Fruit fly (Drosophila melanogaster): ENCODE measurements around the gene CG9920.

DNA sequence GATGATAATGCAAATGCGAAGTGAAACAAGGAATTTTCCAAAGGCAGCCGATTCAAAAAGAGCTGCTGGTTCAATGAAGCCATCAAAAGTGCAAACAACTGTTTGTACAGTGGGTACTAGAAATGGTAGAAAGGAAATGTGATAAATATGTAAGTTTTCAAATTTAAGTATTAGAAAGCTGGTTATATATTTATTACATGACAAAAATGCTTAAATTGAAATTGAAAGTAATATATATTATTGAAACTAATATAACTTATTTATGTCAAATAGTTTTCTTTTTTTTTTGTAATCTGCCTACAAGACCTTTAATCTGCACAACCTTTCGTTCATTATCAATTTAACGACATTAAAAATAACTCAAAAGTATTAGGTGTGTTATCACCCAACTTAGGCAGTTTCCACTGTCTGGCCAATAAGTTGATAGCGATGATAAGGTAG, 49.2 kb downstream of the CG9920 start:
- TF ChIP-seq CTCF (optimal IDR thresholded peaks at IDR 0.05) (no peak), CG8478 (optimal IDR thresholded peaks at IDR 0.05) (no peak)
